Worm (Caenorhabditis elegans) whole organism, L2 larva: ENCODE results near the gene fbxa-83.

ENCODE experiments used
- C34F6.9 ChIP-seq: fragments of 150-350 bp; optimal IDR thresholded peaks from 2 replicates; lab custom pipeline; 2014; ENCODE audit warnings: missing biosample characterization, missing genetic modification characterization
- F13H6.1 ChIP-seq: sonication (generic microtip); optimal IDR thresholded peaks from 2 replicates; lab custom pipeline; 2016; ENCODE audit warnings: missing genetic modification characterization, missing compliant biosample characterization
- R02D3.7 ChIP-seq: fragments of 150-350 bp; optimal IDR thresholded peaks from 2 replicates; lab custom pipeline; 2014; ENCODE audit warnings: missing biosample characterization, missing genetic modification characterization
- Y55F3AM.14 ChIP-seq: fragments of 200-800 bp; sonication (Bioruptor generic); optimal IDR thresholded peaks from 2 replicates; lab custom pipeline; 2018; ENCODE audit warnings: mild to moderate bottlenecking, missing genetic modification characterization, missing compliant biosample characterization
- ZK546.5 ChIP-seq: sonication (generic microtip); optimal IDR thresholded peaks from 2 replicates; lab custom pipeline; 2017; ENCODE audit warnings: missing biosample characterization, missing genetic modification characterization
- aly-2 ChIP-seq: fragments of 150-350 bp; optimal IDR thresholded peaks from 2 replicates; lab custom pipeline; 2014; ENCODE audit warnings: missing biosample characterization, missing genetic modification characterization
- blmp-1 ChIP-seq: sonication (generic microtip); optimal IDR thresholded peaks from 2 replicates; lab custom pipeline; 2017; ENCODE audit warnings: missing genetic modification characterization, mild to moderate bottlenecking, missing compliant biosample characterization, antibody characterized with exemption, moderate library complexity; ENCODE audit not compliant: insufficient read depth
- ceh-16 ChIP-seq: fragments of 150-350 bp; optimal IDR thresholded peaks from 2 replicates; lab custom pipeline; 2014; ENCODE audit warnings: missing biosample characterization, missing genetic modification characterization
- crh-2 ChIP-seq: sonication (generic microtip); optimal IDR thresholded peaks from 2 replicates; lab custom pipeline; 2017; ENCODE audit warnings: missing biosample characterization, missing genetic modification characterization
- dmd-4 ChIP-seq: sonication (generic microtip); optimal IDR thresholded peaks from 2 replicates; lab custom pipeline; 2017; ENCODE audit warnings: missing biosample characterization, missing genetic modification characterization
- egl-27 ChIP-seq: sonication (generic microtip); optimal IDR thresholded peaks from 3 replicates; lab custom pipeline; 2017; ENCODE audit warnings: missing biosample characterization, missing genetic modification reagents, missing genetic modification characterization
- elt-3 ChIP-seq: sonication (generic microtip); optimal IDR thresholded peaks from 2 replicates; lab custom pipeline; 2017; ENCODE audit warnings: missing biosample characterization, missing genetic modification characterization
- gmeb-1 ChIP-seq: fragments of 150-350 bp; optimal IDR thresholded peaks from 2 replicates; lab custom pipeline; 2014; ENCODE audit warnings: missing biosample characterization, missing genetic modification characterization
- lin-11 ChIP-seq: fragments of 150-350 bp; sonication (generic microtip); optimal IDR thresholded peaks from 2 replicates; lab custom pipeline; 2014; ENCODE audit warnings: missing biosample characterization, missing genetic modification characterization, inconsistent platforms, mixed read lengths
- lin-13 ChIP-seq: fragments of 150-350 bp; optimal IDR thresholded peaks from 2 replicates; lab custom pipeline; 2014; ENCODE audit warnings: missing biosample characterization, missing genetic modification reagents, missing genetic modification characterization
- lin-39 ChIP-seq: fragments of 150-350 bp; optimal IDR thresholded peaks from 2 replicates; lab custom pipeline; 2014; ENCODE audit warnings: missing biosample characterization, missing genetic modification reagents, missing genetic modification characterization
- lsy-2 ChIP-seq, 2 experiments: fragments of 150-350 bp in 1 of 2; sonication (generic microtip) in 1 of 2; optimal IDR thresholded peaks; 2 replicates each; lab custom pipeline; 2014 to 2017; ENCODE audit warnings: missing biosample characterization in 2 of 2, missing genetic modification characterization in 2 of 2
- mab-5 ChIP-seq: fragments of 150-350 bp; optimal IDR thresholded peaks from 2 replicates; lab custom pipeline; 2014; ENCODE audit warnings: missing biosample characterization, missing genetic modification characterization
- mbf-1 ChIP-seq: sonication (generic microtip); optimal IDR thresholded peaks from 2 replicates; lab custom pipeline; 2017; ENCODE audit warnings: missing biosample characterization, missing genetic modification characterization
- mdl-1 ChIP-seq, 2 experiments: fragments of 150-350 bp in 1 of 2; sonication (generic microtip) in 1 of 2; optimal IDR thresholded peaks; 2 replicates each; lab custom pipeline; 2017; ENCODE audit warnings: missing biosample characterization in 2 of 2, missing genetic modification characterization in 2 of 2
- nhr-10 ChIP-seq: sonication (generic microtip); optimal IDR thresholded peaks from 2 replicates; lab custom pipeline; 2017; ENCODE audit warnings: missing biosample characterization, missing genetic modification characterization
- nhr-11 ChIP-seq: fragments of 150-350 bp; optimal IDR thresholded peaks from 2 replicates; lab custom pipeline; 2014; ENCODE audit warnings: missing biosample characterization, missing genetic modification characterization
- nhr-12 ChIP-seq: fragments of 150-350 bp; optimal IDR thresholded peaks from 2 replicates; lab custom pipeline; 2014; ENCODE audit warnings: missing biosample characterization, missing genetic modification characterization
- nhr-129 ChIP-seq: fragments of 150-350 bp; optimal IDR thresholded peaks from 2 replicates; lab custom pipeline; 2014; ENCODE audit warnings: missing biosample characterization, missing genetic modification characterization
- nhr-21 ChIP-seq: fragments of 150-350 bp; optimal IDR thresholded peaks from 2 replicates; lab custom pipeline; 2014; ENCODE audit warnings: missing biosample characterization, missing genetic modification characterization
- nhr-237 ChIP-seq: fragments of 150-350 bp; optimal IDR thresholded peaks from 2 replicates; lab custom pipeline; 2014; ENCODE audit warnings: missing biosample characterization, missing genetic modification characterization
- nhr-6 ChIP-seq: fragments of 150-350 bp; optimal IDR thresholded peaks from 2 replicates; lab custom pipeline; 2014; ENCODE audit warnings: missing biosample characterization, missing genetic modification characterization
- nhr-77 ChIP-seq: fragments of 150-350 bp; optimal IDR thresholded peaks from 2 replicates; lab custom pipeline; 2014; ENCODE audit warnings: missing biosample characterization, missing genetic modification characterization
- peb-1 ChIP-seq: fragments of 150-350 bp; optimal IDR thresholded peaks from 2 replicates; lab custom pipeline; 2014; ENCODE audit warnings: missing biosample characterization, missing genetic modification characterization
- sem-4 ChIP-seq: fragments of 150-350 bp; optimal IDR thresholded peaks from 2 replicates; lab custom pipeline; 2014; ENCODE audit warnings: missing biosample characterization, missing genetic modification reagents, missing genetic modification characterization
- skn-1 ChIP-seq: sonication (generic microtip); optimal IDR thresholded peaks from 2 replicates; lab custom pipeline; 2017; ENCODE audit warnings: missing biosample characterization, missing genetic modification characterization
- sma-3 ChIP-seq: sonication (generic microtip); optimal IDR thresholded peaks from 2 replicates; lab custom pipeline; 2016; ENCODE audit warnings: missing genetic modification reagents, missing genetic modification characterization, missing compliant biosample characterization
- snpc-4 ChIP-seq: fragments of 150-350 bp; optimal IDR thresholded peaks from 2 replicates; lab custom pipeline; 2014; ENCODE audit warnings: missing biosample characterization, missing genetic modification characterization
- unc-39 ChIP-seq: fragments of 150-350 bp; optimal IDR thresholded peaks from 2 replicates; lab custom pipeline; 2014; ENCODE audit warnings: missing biosample characterization, missing genetic modification characterization
- unc-55 ChIP-seq: fragments of 150-350 bp; sonication (generic microtip); optimal IDR thresholded peaks from 3 replicates; lab custom pipeline; 2014; ENCODE audit warnings: missing biosample characterization, missing genetic modification reagents, missing genetic modification characterization
- unc-62 ChIP-seq: fragments of 150-350 bp; optimal IDR thresholded peaks from 2 replicates; lab custom pipeline; 2014; ENCODE audit warnings: missing biosample characterization, missing genetic modification reagents, missing genetic modification characterization
- zag-1 ChIP-seq: fragments of 150-350 bp; optimal IDR thresholded peaks from 2 replicates; lab custom pipeline; 2014; ENCODE audit warnings: missing biosample characterization, missing genetic modification characterization
- ztf-1 ChIP-seq: fragments of 200-800 bp; sonication (Bioruptor generic); conservative IDR thresholded peaks from 2 replicates; pipeline ENCODE4 v1.3.6; 2022; ENCODE audit warnings: missing genetic modification characterization, missing compliant biosample characterization
- ztf-4 ChIP-seq: fragments of 150-350 bp; optimal IDR thresholded peaks from 2 replicates; lab custom pipeline; 2014; ENCODE audit warnings: missing biosample characterization, missing genetic modification characterization

Gene fbxa-83

ce11 chrIV:14361189-14361588 lies 35.0 kb upstream of the fbxa-83 start, which contains the start of gene ssu-2:
Gene ssu-2 (plus strand): TSS chrIV:14361247.
- no peak for TF ChIP-seq nhr-237
- no peak for TF ChIP-seq nhr-11 (tag; lab: Kevin White, UChicago)
- TF ChIP-seq, all 48 proteins: peak for 0

DNA sequence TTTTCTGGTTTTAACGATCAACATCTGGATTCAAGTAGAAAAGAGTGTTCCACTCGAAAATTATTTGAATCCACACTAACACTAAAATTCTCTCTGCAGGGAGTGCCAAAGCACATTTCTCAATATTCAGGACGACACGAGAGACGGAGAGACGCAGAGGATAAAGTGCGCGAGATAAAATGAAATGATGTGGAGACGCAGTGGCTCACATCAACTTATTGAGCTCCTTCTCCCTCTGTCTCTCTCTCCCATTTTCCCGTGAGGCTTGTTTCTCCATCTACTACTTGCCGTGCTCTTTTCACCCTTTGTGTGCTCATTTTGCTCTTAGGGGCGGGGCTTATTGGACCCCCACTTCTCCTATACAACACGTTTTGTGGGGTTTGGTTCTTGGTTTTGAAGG lies 29.9 kb upstream of the fbxa-83 start:
- TF ChIP-seq skn-1 (tag; lab: Kevin White, UChicago) (no peak), ceh-16 (tag; lab: Kevin White, UChicago) (no peak), zag-1 (peak; percentile 37), nhr-237 (no peak), F13H6.1 (tag; lab: Kevin White, UChicago) (peak; percentile 62), mdl-1 (tag; optimal IDR thresholded peaks at IDR 0.05; lab: Kevin White, UChicago) (peak in 1 of 2 experiments; percentile 2), lin-13 (GFP tag; lab: Kevin White, UChicago) (peak; percentile 16), mab-5 (tag; lab: Kevin White, UChicago) (peak; percentile 51), sma-3 (GFP tag; lab: Kevin White, UChicago) (no peak), sem-4 (tag; lab: Kevin White, UChicago) (peak; percentile 5), unc-39 (no peak), crh-2 (peak; percentile 9), ztf-4 (tag; lab: Kevin White, UChicago) (no peak), C34F6.9 (tag; lab: Kevin White, UChicago) (peak; percentile 77), gmeb-1 (tag; lab: Kevin White, UChicago) (no peak), blmp-1 (tag; lab: Kevin White, UChicago) (no peak), Y55F3AM.14 (no peak), nhr-11 (tag; lab: Kevin White, UChicago) (no peak), lin-11 (tag; lab: Kevin White, UChicago) (peak; percentile 47), egl-27 (tag; lab: Kevin White, UChicago) (no peak), nhr-10 (no peak), nhr-129 (tag; lab: Kevin White, UChicago) (peak; percentile 96), nhr-6 (peak; percentile 8), snpc-4 (peak; percentile 26), unc-55 (GFP tag; lab: Kevin White, UChicago) (peak; percentile 85)

DNA sequence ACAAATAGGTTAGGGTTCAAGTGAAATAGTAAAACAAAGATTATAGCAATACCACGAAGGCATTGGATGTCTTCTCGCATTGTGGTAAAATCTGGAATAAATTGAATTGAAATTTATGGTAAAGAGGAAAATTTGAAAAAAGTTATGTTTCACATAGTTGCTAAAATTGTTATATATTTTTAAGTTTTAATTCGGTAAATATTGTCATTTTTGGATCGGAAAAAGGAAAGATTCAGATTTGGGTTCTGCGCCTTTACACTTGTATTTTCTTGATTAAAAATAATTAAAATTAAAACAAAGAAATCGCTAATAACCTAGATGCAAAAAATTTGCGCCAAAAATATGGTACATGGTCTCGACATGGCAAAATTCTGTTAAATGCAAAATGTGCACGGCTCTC lies 24.5 kb upstream of the fbxa-83 start, which contains the start of gene oac-56:
TSS of gene oac-56 (minus strand) at position 101 of the 400 bp plus-strand sequence.
- TF ChIP-seq blmp-1 (tag; lab: Kevin White, UChicago) (no peak), nhr-129 (tag; lab: Kevin White, UChicago) (no peak)

DNA sequence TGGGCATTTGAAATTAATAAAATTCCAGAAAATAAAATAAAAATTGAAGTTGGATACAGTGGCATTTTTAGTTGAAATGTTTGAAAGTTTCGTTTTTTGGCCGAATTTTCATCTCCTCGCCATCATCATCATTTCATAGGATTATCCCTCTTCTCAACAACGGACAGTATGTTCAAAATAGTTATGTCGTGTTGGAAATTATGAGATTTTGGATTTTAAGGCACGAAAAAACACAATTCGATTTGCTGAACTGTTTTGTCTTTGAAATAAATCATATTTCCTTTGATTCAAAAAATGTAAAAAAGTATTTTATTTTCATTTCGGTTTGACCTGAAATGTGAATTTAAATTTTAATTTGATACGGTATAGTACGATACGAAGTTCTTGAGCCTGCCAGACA lies 17.6 kb upstream of the fbxa-83 start, which contains the start of gene srlf-28:
TSS of gene srlf-28 (minus strand) at position 101 of the 400 bp plus-strand sequence.
- no peak for TF ChIP-seq nhr-11 (tag; lab: Kevin White, UChicago)
- no peak for TF ChIP-seq nhr-237
- no peak for TF ChIP-seq ztf-1 (GFP tag; lab: Robert Waterston, UW)
- no peak for TF ChIP-seq nhr-21
- no peak for TF ChIP-seq sma-3 (GFP tag; lab: Kevin White, UChicago)
- TF ChIP-seq aly-2 (tag; lab: Kevin White, UChicago) = no peak
- no peak for TF ChIP-seq elt-3 (tag; lab: Kevin White, UChicago)
- TF ChIP-seq peb-1 (tag; lab: Kevin White, UChicago) = no peak
- TF ChIP-seq nhr-77 = no peak
- no peak for TF ChIP-seq skn-1 (tag; lab: Kevin White, UChicago)
- no peak for TF ChIP-seq sem-4 (tag; lab: Kevin White, UChicago)
- no peak for TF ChIP-seq dmd-4
- TF ChIP-seq gmeb-1 (tag; lab: Kevin White, UChicago) = no peak
- no peak for TF ChIP-seq nhr-129 (tag; lab: Kevin White, UChicago)
- no peak for TF ChIP-seq lin-39 (tag; lab: Kevin White, UChicago)
- no peak for TF ChIP-seq mbf-1 (tag; lab: Kevin White, UChicago)
- TF ChIP-seq blmp-1 (tag; lab: Kevin White, UChicago) = no peak
- TF ChIP-seq R02D3.7 = no peak

ce11 chrIV:14339657-14340056 lies 13.5 kb upstream of the fbxa-83 start, which contains the start of gene Y67A10A.11:
Gene Y67A10A.11 (plus strand): TSS chrIV:14339957.
- TF ChIP-seq mdl-1 (tag; optimal IDR thresholded peaks at IDR 0.05; lab: Kevin White, UChicago) (no peak), lin-39 (tag; lab: Kevin White, UChicago) (no peak), lin-11 (tag; lab: Kevin White, UChicago) (no peak), unc-62 (GFP tag; lab: Kevin White, UChicago) (no peak), elt-3 (tag; lab: Kevin White, UChicago) (no peak), ztf-1 (GFP tag; lab: Robert Waterston, UW) (no peak), skn-1 (tag; lab: Kevin White, UChicago) (no peak), nhr-77 (no peak), unc-39 (no peak), dmd-4 (no peak), unc-55 (GFP tag; lab: Kevin White, UChicago) (no peak), lsy-2 (tag; optimal IDR thresholded peaks at IDR 0.05; lab: Kevin White, UChicago) (no peak), peb-1 (tag; lab: Kevin White, UChicago) (no peak), aly-2 (tag; lab: Kevin White, UChicago) (no peak), nhr-12 (no peak), gmeb-1 (tag; lab: Kevin White, UChicago) (no peak), ZK546.5 (tag; lab: Kevin White, UChicago) (no peak), C34F6.9 (tag; lab: Kevin White, UChicago) (no peak)
